Worm (Caenorhabditis elegans): ENCODE data around the gene F26C11.4.

- TF ChIP-seq flt-1 (GFP tag; IDR thresholded peaks at IDR 0.05) (no peak), T22C8.4 (GFP tag; IDR thresholded peaks at IDR 0.05) (no peak), cog-1 (tag; optimal IDR thresholded peaks at IDR 0.05) (no peak), ref-1 (GFP tag; conservative IDR thresholded peaks at IDR 0.05) (no peak)
Observed at ce11 chrII:9943246-9943645, 27.2 kb upstream of the F26C11.4 start.
